Fruit fly (Drosophila melanogaster) Kc167 (cell line): ENCODE data around the gene CG8891.

Source experiments
- Myc ChIP-seq: fragments of >200 bp; optimal IDR thresholded peaks from 2 replicates; lab custom pipeline; 2017; ENCODE audit warnings: missing external identifiers
- Sin3A ChIP-seq: fragments of >200 bp; optimal IDR thresholded peaks from 2 replicates; lab custom pipeline; 2018; ENCODE audit warnings: missing external identifiers
- h ChIP-seq: fragments of >200 bp; optimal IDR thresholded peaks from 3 replicates; lab custom pipeline; 2018; ENCODE audit warnings: missing external identifiers
- ttk ChIP-seq: sonication (Bioruptor generic); optimal IDR thresholded peaks from 2 replicates; lab custom pipeline; 2017; ENCODE audit warnings: missing external identifiers

dm6 chr2L:4945300-4945699 lies 33.9 kb downstream of the CG8891 start, which contains the start of the genes mRpL24 and betaggt-I:
- TF ChIP-seq h (lab: Kevin White, UChicago): no peak
- TF ChIP-seq Sin3A (lab: Kevin White, UChicago): no peak
- TF ChIP-seq Myc (lab: Kevin White, UChicago): no peak
- no peak for TF ChIP-seq ttk (lab: Kevin White, UChicago)
